Worm (Caenorhabditis elegans): ENCODE results near the gene F35G12.5.

The F35G12.5 gene

DNA sequence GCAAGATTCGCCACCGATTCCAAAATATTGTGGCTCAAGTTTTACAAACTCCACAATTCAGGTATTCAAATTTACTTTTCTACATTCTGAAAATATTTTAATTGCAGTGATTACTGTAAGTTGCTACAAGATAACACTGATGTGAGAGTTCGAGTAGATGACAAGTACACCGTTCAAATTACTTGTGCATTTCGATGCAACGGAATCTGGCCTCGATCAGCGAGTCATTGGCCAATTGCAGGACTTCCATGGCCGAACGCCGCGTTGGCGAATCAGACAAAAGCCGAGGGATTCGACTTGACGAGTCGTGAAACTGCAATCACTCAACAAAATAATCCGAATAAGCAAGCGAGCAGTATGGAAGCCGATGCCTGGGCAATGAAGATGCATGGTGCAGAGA lies 17.4 kb downstream of the F35G12.5 start:
- no peak for TF ChIP-seq Y55F3AM.14 (GFP tag; optimal IDR thresholded peaks at IDR 0.05)
- TF ChIP-seq ceh-16 (tag; optimal IDR thresholded peaks at IDR 0.05), result no peak
- no peak for TF ChIP-seq elt-3 (tag; optimal IDR thresholded peaks at IDR 0.05)
- no peak for TF ChIP-seq snpc-4 (tag; optimal IDR thresholded peaks at IDR 0.05)
- TF ChIP-seq lin-11 (tag; optimal IDR thresholded peaks at IDR 0.05), result no peak
- no peak for TF ChIP-seq blmp-1 (tag; optimal IDR thresholded peaks at IDR 0.05; ENCODE audit: insufficient read depth)
- TF ChIP-seq nhr-10 (tag; optimal IDR thresholded peaks at IDR 0.05), result no peak
- TF ChIP-seq ceh-82 (tag; optimal IDR thresholded peaks at IDR 0.05), result no peak
- TF ChIP-seq ztf-4 (tag; optimal IDR thresholded peaks at IDR 0.05), result no peak
- no peak for TF ChIP-seq mbf-1 (tag; optimal IDR thresholded peaks at IDR 0.05)
- TF ChIP-seq R02D3.7 (tag; optimal IDR thresholded peaks at IDR 0.05), result no peak
- no peak for TF ChIP-seq nhr-77 (tag; optimal IDR thresholded peaks at IDR 0.05)
- TF ChIP-seq ztf-11 (tag; optimal IDR thresholded peaks at IDR 0.05), result no peak
- TF ChIP-seq C34F6.9 (tag; optimal IDR thresholded peaks at IDR 0.05), result no peak
- no peak for TF ChIP-seq egl-27 (tag; optimal IDR thresholded peaks at IDR 0.05)
- no peak for TF ChIP-seq nhr-11 (tag; optimal IDR thresholded peaks at IDR 0.05)

DNA sequence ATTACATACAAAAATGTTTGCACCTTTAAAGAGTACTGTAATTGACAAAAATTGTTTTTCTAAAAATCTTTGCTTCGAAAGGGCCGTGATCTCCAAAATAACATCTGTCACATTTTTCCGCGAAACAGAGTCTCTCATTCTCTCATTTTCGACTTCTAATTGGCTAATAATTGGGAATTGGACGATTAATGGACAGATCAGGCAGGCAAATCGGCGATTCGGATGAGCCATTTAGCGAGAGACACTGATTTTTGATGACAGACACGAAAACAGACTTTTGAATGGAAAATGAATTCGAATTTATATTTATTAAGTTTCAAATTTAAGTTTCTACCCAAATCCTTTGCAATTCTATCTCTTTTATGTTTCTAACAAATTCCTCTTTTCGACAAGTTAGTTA lies 19.9 kb downstream of the F35G12.5 start:
- TF ChIP-seq alr-1 (tag; optimal IDR thresholded peaks at IDR 0.05) (no peak), crh-2 (tag; optimal IDR thresholded peaks at IDR 0.05) (no peak), lin-13 (GFP tag; optimal IDR thresholded peaks at IDR 0.05) (no peak), ztf-11 (tag; optimal IDR thresholded peaks at IDR 0.05) (no peak), nhr-12 (tag; optimal IDR thresholded peaks at IDR 0.05) (no peak), nhr-129 (tag; optimal IDR thresholded peaks at IDR 0.05) (no peak), lsy-2 (tag; optimal IDR thresholded peaks at IDR 0.05) (no peak), unc-62 (GFP tag; optimal IDR thresholded peaks at IDR 0.05) (no peak), nhr-10 (tag; optimal IDR thresholded peaks at IDR 0.05) (no peak), nhr-25 (tag; optimal IDR thresholded peaks at IDR 0.05) (no peak), unc-39 (tag; optimal IDR thresholded peaks at IDR 0.05) (no peak), nhr-77 (tag; optimal IDR thresholded peaks at IDR 0.05) (no peak), nhr-21 (tag; optimal IDR thresholded peaks at IDR 0.05) (no peak), C34F6.9 (tag; optimal IDR thresholded peaks at IDR 0.05) (no peak)

DNA sequence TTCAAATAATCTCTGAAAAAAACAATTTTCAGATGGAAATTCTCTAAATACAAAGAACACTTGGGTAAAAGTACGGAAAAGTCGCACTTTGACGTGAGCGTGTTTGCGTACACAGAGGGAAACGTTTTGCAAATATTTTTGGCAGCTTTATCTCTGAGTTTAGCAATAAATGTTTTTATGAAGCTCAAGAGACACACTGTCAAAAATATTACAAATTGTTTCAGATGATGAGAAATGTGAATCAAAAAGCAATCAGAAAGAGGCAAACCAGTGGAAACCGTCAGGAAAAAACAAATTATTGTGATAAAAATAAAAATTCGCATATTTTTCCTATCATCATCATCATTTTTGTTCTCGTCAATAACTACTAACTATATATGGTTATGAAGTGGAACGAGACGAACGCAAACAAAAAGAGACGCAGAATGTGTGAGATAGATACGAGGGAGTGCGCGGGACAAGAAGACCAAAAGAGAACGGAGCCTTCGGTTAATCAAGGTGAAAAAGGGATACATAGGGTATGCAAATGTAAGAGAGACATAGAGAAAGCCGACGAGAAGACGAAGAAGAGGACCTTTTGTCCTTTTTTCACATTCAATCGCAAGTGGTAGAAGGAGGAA lies 28.5 kb downstream of the F35G12.5 start, which contains the start of gene sel-2:
Gene sel-2 (minus strand): TSS at position 51 of the 620 bp plus-strand sequence.
- TF ChIP-seq snpc-4 (tag; optimal IDR thresholded peaks at IDR 0.05) (no peak), nhr-129 (tag; optimal IDR thresholded peaks at IDR 0.05) (peak; percentile 7), unc-55 (GFP tag; optimal IDR thresholded peaks at IDR 0.05) (peak; percentile 36), F13H6.1 (tag; optimal IDR thresholded peaks at IDR 0.05) (peak; percentile 30), nhr-77 (tag; optimal IDR thresholded peaks at IDR 0.05) (no peak), C34F6.9 (tag; optimal IDR thresholded peaks at IDR 0.05) (peak; percentile 65), fos-1 (tag; optimal IDR thresholded peaks at IDR 0.05) (no peak), lsy-2 (tag; optimal IDR thresholded peaks at IDR 0.05) (peak in 1 of 2 experiments; percentile 36), nhr-25 (tag; optimal IDR thresholded peaks at IDR 0.05) (peak; percentile 47), sma-9 (GFP tag; optimal IDR thresholded peaks at IDR 0.05) (peak; percentile 50), sma-9 (tag; optimal IDR thresholded peaks at IDR 0.05) (no peak), nhr-12 (tag; optimal IDR thresholded peaks at IDR 0.05) (no peak)

DNA sequence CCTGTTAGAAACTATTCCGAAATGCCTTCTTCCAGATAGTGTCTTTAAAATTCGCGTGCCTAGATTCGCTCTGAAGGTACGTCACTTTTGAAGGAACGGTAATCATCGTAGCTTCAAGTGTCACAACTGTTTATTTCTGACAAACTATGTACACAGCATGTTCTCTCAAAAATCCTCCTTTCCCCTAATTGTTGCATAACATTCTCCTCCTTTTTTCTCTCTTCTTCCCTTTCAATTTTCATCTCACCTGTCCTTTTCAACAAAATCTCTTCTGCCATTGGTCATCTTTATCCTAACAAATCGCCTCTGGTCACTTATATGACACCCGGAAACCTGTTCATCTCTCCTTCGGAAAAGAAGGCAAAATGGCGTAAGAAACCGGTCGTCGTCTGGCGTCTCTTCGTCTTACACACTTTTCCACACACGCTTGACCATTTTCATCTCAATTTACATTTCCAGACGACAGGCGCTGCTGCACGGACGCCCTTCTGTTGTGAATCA lies 32.2 kb downstream of the F35G12.5 start, which contains the start of gene lips-3:
Gene lips-3 (plus strand): TSS at position 458 of the 501 bp plus-strand sequence.
- TF ChIP-seq zag-1 (tag; optimal IDR thresholded peaks at IDR 0.05) (no peak), ceh-82 (tag; optimal IDR thresholded peaks at IDR 0.05) (no peak), nhr-25 (tag; optimal IDR thresholded peaks at IDR 0.05) (peak; percentile 35), sma-3 (GFP tag; optimal IDR thresholded peaks at IDR 0.05) (no peak), skn-1 (tag; optimal IDR thresholded peaks at IDR 0.05) (no peak), lin-13 (GFP tag; optimal IDR thresholded peaks at IDR 0.05) (no peak), nhr-11 (tag; optimal IDR thresholded peaks at IDR 0.05) (no peak)

Measured in whole organism, L2 larva.